Fruit fly (Drosophila melanogaster) whole organism, embryonic: ENCODE data around the gene CG43672.
A peak's percentile ranks its signal among the peaks of the same experiment; 100 is the strongest.

Experiments
- ATbp ChIP-seq: fragments of 200-800 bp; sonication (Bioruptor generic); optimal IDR thresholded peaks from 2 replicates; lab custom pipeline; 2017; ENCODE audit warnings: missing biosample characterization, mild to moderate bottlenecking, missing genetic modification characterization, missing genetic modification reagents
- Abd-B ChIP-seq: fragments of 200-800 bp; sonication (Bioruptor generic); optimal IDR thresholded peaks from 2 replicates; lab custom pipeline; 2018; ENCODE audit warnings: missing biosample characterization, mild to moderate bottlenecking, missing genetic modification characterization, moderate library complexity
- CG10147 ChIP-seq: fragments of 200-800 bp; sonication (Bioruptor generic); optimal IDR thresholded peaks from 2 replicates; lab custom pipeline; 2019; ENCODE audit warnings: missing biosample characterization, mild to moderate bottlenecking, missing genetic modification characterization, moderate library complexity
- CG1024 ChIP-seq: fragments of 200-800 bp; sonication (Bioruptor generic); IDR thresholded peaks from 2 replicates; pipeline ENCODE4 v1.3.6; 2022; ENCODE audit warnings: missing biosample characterization, missing genetic modification characterization
- CG10979 ChIP-seq: fragments of 200-800 bp; sonication (Bioruptor generic); optimal IDR thresholded peaks from 2 replicates; lab custom pipeline; 2018; ENCODE audit warnings: missing biosample characterization, mild to moderate bottlenecking, missing genetic modification characterization, moderate library complexity
- CG12071 ChIP-seq: fragments of 200-800 bp; sonication (Bioruptor generic); optimal IDR thresholded peaks from 3 replicates; lab custom pipeline; 2018; ENCODE audit warnings: missing biosample characterization, mild to moderate bottlenecking, missing genetic modification characterization
- CG12219 ChIP-seq: fragments of 200-800 bp; sonication (Bioruptor generic); optimal IDR thresholded peaks from 3 replicates; lab custom pipeline; 2018; ENCODE audit warnings: missing biosample characterization, mild to moderate bottlenecking, missing genetic modification characterization
- CG14014 ChIP-seq: fragments of 200-800 bp; sonication (Bioruptor generic); IDR thresholded peaks from 2 replicates; pipeline ENCODE4 v1.3.6; 2022; ENCODE audit warnings: missing biosample characterization, missing genetic modification characterization
- CG14441 ChIP-seq: fragments of 200-800 bp; sonication (Bioruptor generic); IDR thresholded peaks from 2 replicates; pipeline ENCODE4 v1.3.6; 2022; ENCODE audit warnings: missing biosample characterization, missing genetic modification characterization
- CG14710 ChIP-seq: fragments of 200-800 bp; sonication (Bioruptor generic); optimal IDR thresholded peaks from 3 replicates; lab custom pipeline; 2019; ENCODE audit warnings: missing biosample characterization, mild to moderate bottlenecking, missing genetic modification characterization, moderate library complexity
- CG15011 ChIP-seq: fragments of 200-800 bp; sonication (Bioruptor generic); optimal IDR thresholded peaks from 3 replicates; lab custom pipeline; 2018; ENCODE audit warnings: missing biosample characterization, mild to moderate bottlenecking, missing genetic modification characterization
- CG17359 ChIP-seq: fragments of 200-800 bp; sonication (Bioruptor generic); optimal IDR thresholded peaks from 3 replicates; lab custom pipeline; 2018; ENCODE audit warnings: missing biosample characterization, mild to moderate bottlenecking, missing genetic modification characterization, moderate library complexity
- CG17385 ChIP-seq: fragments of 200-800 bp; sonication (Bioruptor generic); optimal IDR thresholded peaks from 3 replicates; lab custom pipeline; 2018; ENCODE audit warnings: missing biosample characterization, mild to moderate bottlenecking, missing genetic modification characterization
- CG30431 ChIP-seq: fragments of 200-800 bp; sonication (Bioruptor generic); optimal IDR thresholded peaks from 2 replicates; lab custom pipeline; 2017; ENCODE audit warnings: missing biosample characterization, missing genetic modification characterization
- CG31388 ChIP-seq: fragments of 200-800 bp; sonication (Bioruptor generic); optimal IDR thresholded peaks from 2 replicates; lab custom pipeline; 2016; ENCODE audit warnings: missing biosample characterization, missing genetic modification characterization
- CG33213 ChIP-seq: fragments of 200-800 bp; sonication (Bioruptor generic); optimal IDR thresholded peaks from 3 replicates; lab custom pipeline; 2016; ENCODE audit warnings: missing biosample characterization, missing genetic modification characterization
- CG33557 ChIP-seq: fragments of 200-800 bp; sonication (Bioruptor generic); optimal IDR thresholded peaks from 2 replicates; lab custom pipeline; 2019; ENCODE audit warnings: missing biosample characterization, mild to moderate bottlenecking, missing genetic modification characterization, moderate library complexity
- CG3726 ChIP-seq: fragments of 200-800 bp; sonication (Bioruptor generic); IDR thresholded peaks from 3 replicates; pipeline ENCODE4, ENCODE4 v1.3.6; 2022; ENCODE audit warnings: missing biosample characterization, missing genetic modification characterization
- CG3847 ChIP-seq: fragments of 200-800 bp; sonication (Bioruptor generic); IDR thresholded peaks from 2 replicates; pipeline ENCODE4 v1.3.6; 2022; ENCODE audit warnings: missing biosample characterization, missing genetic modification characterization
- CG3995 ChIP-seq: fragments of 200-800 bp; sonication (Bioruptor generic); optimal IDR thresholded peaks from 3 replicates; lab custom pipeline; 2016; ENCODE audit warnings: missing biosample characterization, missing genetic modification characterization
- CG4282 ChIP-seq: fragments of 200-800 bp; sonication (Bioruptor generic); optimal IDR thresholded peaks from 2 replicates; lab custom pipeline; 2016; ENCODE audit warnings: missing biosample characterization, missing genetic modification characterization
- CG6683 ChIP-seq: fragments of 200-800 bp; sonication (Bioruptor generic); optimal IDR thresholded peaks from 2 replicates; lab custom pipeline; 2017; ENCODE audit warnings: missing biosample characterization, mild to moderate bottlenecking, missing genetic modification characterization, missing genetic modification reagents
- CG6854 ChIP-seq: fragments of 200-800 bp; sonication (Bioruptor generic); optimal IDR thresholded peaks from 3 replicates; lab custom pipeline; 2017; ENCODE audit warnings: missing biosample characterization, mild to moderate bottlenecking, missing genetic modification characterization
- CG8388 ChIP-seq: fragments of 200-800 bp; sonication (Bioruptor generic); optimal IDR thresholded peaks from 2 replicates; lab custom pipeline; 2019; ENCODE audit warnings: missing biosample characterization, mild to moderate bottlenecking, missing genetic modification characterization, moderate library complexity
- Drgx ChIP-seq: fragments of 200-800 bp; sonication (Bioruptor generic); IDR thresholded peaks from 2 replicates; pipeline ENCODE4 v1.3.6; 2022; ENCODE audit warnings: missing biosample characterization, missing genetic modification characterization
- HLH54F ChIP-seq: fragments of 200-800 bp; sonication (Bioruptor generic); optimal IDR thresholded peaks from 3 replicates; lab custom pipeline; 2016; ENCODE audit warnings: missing biosample characterization, missing genetic modification characterization
- HLHmδ ChIP-seq: fragments of 200-800 bp; sonication (Bioruptor generic); optimal IDR thresholded peaks from 2 replicates; lab custom pipeline; 2018; ENCODE audit warnings: missing biosample characterization, mild to moderate bottlenecking, missing genetic modification characterization, moderate library complexity
- HmgZ ChIP-seq: fragments of 200-800 bp; sonication (Bioruptor generic); optimal IDR thresholded peaks from 2 replicates; lab custom pipeline; 2018; ENCODE audit warnings: missing biosample characterization, mild to moderate bottlenecking, missing genetic modification characterization
- Optix ChIP-seq: fragments of 200-800 bp; sonication (Bioruptor generic); IDR thresholded peaks from 3 replicates; pipeline ENCODE4 v1.3.6; 2022; ENCODE audit warnings: missing biosample characterization, missing genetic modification characterization
- Poxn ChIP-seq: fragments of 200-800 bp; sonication (Bioruptor generic); IDR thresholded peaks from 2 replicates; pipeline ENCODE4 v1.3.6; 2022; ENCODE audit warnings: missing biosample characterization, missing genetic modification characterization
- YL-1 ChIP-seq: fragments of 200-800 bp; sonication (Bioruptor generic); optimal IDR thresholded peaks from 3 replicates; lab custom pipeline; 2017; ENCODE audit warnings: missing biosample characterization, mild to moderate bottlenecking, missing genetic modification characterization
- abd-A ChIP-seq: fragments of 200-800 bp; sonication (Bioruptor generic); optimal IDR thresholded peaks from 3 replicates; lab custom pipeline; 2019; ENCODE audit warnings: missing biosample characterization, mild to moderate bottlenecking, missing genetic modification characterization, moderate library complexity
- br ChIP-seq: fragments of >200 bp; optimal IDR thresholded peaks from 2 replicates; lab custom pipeline; 2017
- chif ChIP-seq, 2 experiments: fragments of 200-800 bp; sonication (Bioruptor generic); optimal IDR thresholded peaks; 3 replicates each; lab custom pipeline; 2016; ENCODE audit warnings: missing biosample characterization in 2 of 2, missing genetic modification characterization in 2 of 2
- chinmo ChIP-seq: fragments of 200-800 bp; sonication (Bioruptor generic); IDR thresholded peaks from 4 replicates; pipeline ENCODE4 v1.3.6; 2022; ENCODE audit warnings: missing biosample characterization, missing genetic modification characterization; ENCODE audit not compliant: partially characterized antibody
- danr ChIP-seq: fragments of 200-800 bp; sonication (Bioruptor generic); IDR thresholded peaks from 2 replicates; pipeline ENCODE4 v1.3.6; 2022; ENCODE audit warnings: missing biosample characterization, missing genetic modification characterization
- ems ChIP-seq: fragments of 200-800 bp; sonication (Bioruptor generic); optimal IDR thresholded peaks from 3 replicates; lab custom pipeline; 2016; ENCODE audit warnings: missing biosample characterization, missing genetic modification characterization
- fd3F ChIP-seq: fragments of 200-800 bp; sonication (Bioruptor generic); optimal IDR thresholded peaks from 2 replicates; lab custom pipeline; 2018; ENCODE audit warnings: missing biosample characterization, mild to moderate bottlenecking, missing genetic modification characterization, moderate library complexity
- ftz-f1 ChIP-seq: fragments of 200-800 bp; sonication (Bioruptor generic); optimal IDR thresholded peaks from 2 replicates; lab custom pipeline; 2016; ENCODE audit warnings: missing biosample characterization, missing genetic modification characterization
- jumu ChIP-seq: fragments of 200-800 bp; sonication (Bioruptor generic); optimal IDR thresholded peaks from 3 replicates; lab custom pipeline; 2016; ENCODE audit warnings: missing biosample characterization, missing genetic modification characterization
- klu ChIP-seq: fragments of 200-800 bp; sonication (Bioruptor generic); IDR thresholded peaks from 2 replicates; pipeline ENCODE4 v1.3.6; 2022; ENCODE audit warnings: missing biosample characterization, missing genetic modification characterization
- lilli ChIP-seq: fragments of 200-800 bp; sonication (Bioruptor generic); optimal IDR thresholded peaks from 3 replicates; lab custom pipeline; 2016; ENCODE audit warnings: missing biosample characterization, missing genetic modification characterization
- mam ChIP-seq: fragments of 200-800 bp; sonication (Bioruptor generic); optimal IDR thresholded peaks from 3 replicates; lab custom pipeline; 2016; ENCODE audit warnings: missing biosample characterization, missing genetic modification characterization
- otp ChIP-seq: fragments of 200-800 bp; sonication (Bioruptor generic); IDR thresholded peaks from 3 replicates; pipeline ENCODE4, ENCODE4 v1.3.6; 2022; ENCODE audit warnings: missing biosample characterization, missing genetic modification characterization
- pb ChIP-seq: fragments of 200-800 bp; sonication (Bioruptor generic); optimal IDR thresholded peaks from 3 replicates; lab custom pipeline; 2016; ENCODE audit warnings: missing biosample characterization, missing genetic modification characterization
- pnt ChIP-seq: fragments of 200-800 bp; sonication (Bioruptor generic); optimal IDR thresholded peaks from 3 replicates; lab custom pipeline; 2016; ENCODE audit warnings: missing biosample characterization, missing genetic modification characterization
- prd ChIP-seq, 3 experiments: fragments of >200 bp in 2 of 3; fragments of 200-800 bp in 1 of 3; sonication (Bioruptor generic) in 1 of 3; optimal IDR thresholded peaks in 2 of 3; IDR thresholded peaks in 1 of 3; 2 replicates in 2 of 3; 3 replicates in 1 of 3; pipeline versions ENCODE4 v1.3.6 to Lab custom; 2017 to 2022; ENCODE audit warnings: missing biosample characterization in 1 of 3, missing genetic modification characterization in 1 of 3
- pzg ChIP-seq: fragments of 200-800 bp; sonication (Bioruptor generic); optimal IDR thresholded peaks from 3 replicates; lab custom pipeline; 2018; ENCODE audit warnings: missing biosample characterization, mild to moderate bottlenecking, missing genetic modification characterization, moderate library complexity
- tll ChIP-seq, 2 experiments: fragments of 200-800 bp in 1 of 2; fragments of >200 bp in 1 of 2; sonication (Bioruptor generic) in 1 of 2; optimal IDR thresholded peaks; 2 replicates each; lab custom pipeline; 2017 to 2019; ENCODE audit warnings: missing biosample characterization in 2 of 2, missing genetic modification characterization in 2 of 2, mild to moderate bottlenecking in 1 of 2, moderate library complexity in 1 of 2
- toy ChIP-seq: fragments of 200-800 bp; sonication (Bioruptor generic); IDR thresholded peaks from 2 replicates; pipeline ENCODE4 v1.3.6; 2022; ENCODE audit warnings: missing biosample characterization, missing genetic modification characterization

Gene CG43672

DNA sequence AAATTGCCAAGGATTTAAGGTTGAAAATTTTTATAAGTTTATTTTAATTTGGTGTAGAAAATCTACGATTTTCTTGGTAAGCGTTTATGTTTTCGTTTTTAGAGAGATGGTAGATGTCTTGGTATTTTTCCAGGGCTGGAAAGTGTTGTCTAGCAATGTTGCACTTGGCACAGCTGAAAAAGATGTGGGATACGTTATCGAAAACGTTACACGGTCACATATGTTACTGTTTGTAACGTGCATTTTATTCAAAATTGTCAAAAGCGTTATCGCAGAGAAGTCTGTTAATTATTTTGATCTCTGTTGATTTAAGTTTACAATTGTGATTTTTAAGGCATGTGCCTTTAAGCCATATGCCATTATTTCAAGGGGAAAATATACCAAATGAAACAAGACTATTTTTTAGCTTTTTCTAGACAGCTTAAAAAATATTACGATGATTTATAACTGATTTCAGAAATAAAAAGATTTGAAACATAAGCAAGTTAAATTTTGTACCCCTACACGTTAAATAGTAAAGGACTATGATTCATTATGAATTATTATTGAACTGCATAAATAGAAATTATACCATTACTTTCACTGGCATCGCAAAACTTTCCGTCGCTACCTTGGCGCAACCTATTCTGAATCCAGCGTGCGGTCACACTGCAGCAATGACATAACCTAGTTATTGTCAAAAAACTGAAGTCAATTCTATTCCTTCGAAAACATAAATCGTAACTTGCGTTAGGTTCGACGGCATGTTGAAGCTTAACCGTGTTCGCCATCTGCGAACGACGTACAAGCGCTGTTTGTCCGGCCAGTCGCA is 12.9 kb downstream of the CG43672 start, which contains the start of the genes Paf-AHalpha and mRpS30 (continued):
- no peak for TF ChIP-seq ftz-f1
- no peak for TF ChIP-seq CG10147 (GFP tag; lab: Kevin White, UChicago)
- TF ChIP-seq CG12071 (GFP tag; lab: Kevin White, UChicago) = no peak
- no peak for TF ChIP-seq prd (optimal IDR thresholded peaks at IDR 0.05; lab: Kevin White, UChicago)
- TF ChIP-seq prd (GFP tag; IDR thresholded peaks at IDR 0.05; lab: Robert Waterston, UW) = no peak
- peak; percentile 94 for TF ChIP-seq CG3995 (GFP tag; lab: Kevin White, UChicago)
- no peak for TF ChIP-seq ATbp
- peak; percentile 52 for TF ChIP-seq YL-1
- TF ChIP-seq CG4282 (GFP tag; lab: Kevin White, UChicago) = no peak
- no peak for TF ChIP-seq Drgx (GFP tag; lab: Robert Waterston, UW)
- no peak for TF ChIP-seq CG30431 (GFP tag; lab: Kevin White, UChicago)
- TF ChIP-seq CG6854 = no peak
- TF ChIP-seq CG8388 (GFP tag; lab: Kevin White, UChicago) = no peak
- TF ChIP-seq CG14710 (tag; lab: Kevin White, UChicago) = peak; percentile 47
- TF ChIP-seq CG3847 (GFP tag; lab: Robert Waterston, UW) = no peak
- no peak for TF ChIP-seq CG1024 (GFP tag; lab: Robert Waterston, UW)
- no peak for TF ChIP-seq abd-A
- no peak for TF ChIP-seq CG17385 (GFP tag; lab: Kevin White, UChicago)
- no peak for TF ChIP-seq chif (GFP tag; optimal IDR thresholded peaks at IDR 0.05; lab: Kevin White, UChicago)
- TF ChIP-seq CG3726 = no peak
- no peak for TF ChIP-seq chinmo (GFP tag; lab: Robert Waterston, UW)
- TF ChIP-seq Optix (GFP tag; lab: Robert Waterston, UW) = no peak
- no peak for TF ChIP-seq jumu (GFP tag; lab: Kevin White, UChicago)
- TF ChIP-seq CG33557 (GFP tag; lab: Kevin White, UChicago) = no peak
- no peak for TF ChIP-seq toy (GFP tag; lab: Robert Waterston, UW)
- TF ChIP-seq pzg (GFP tag; lab: Kevin White, UChicago) = peak; percentile 58
- TF ChIP-seq Poxn (GFP tag; lab: Robert Waterston, UW) = no peak
- no peak for TF ChIP-seq CG17359 (tag; lab: Kevin White, UChicago)
- TF ChIP-seq CG14441 = no peak
- TF ChIP-seq CG10979 = no peak
- TF ChIP-seq lilli = peak; percentile 38
- no peak for TF ChIP-seq otp (GFP tag; lab: Robert Waterston, UW)
- TF ChIP-seq br = no peak
- TF ChIP-seq pnt (GFP tag; lab: Kevin White, UChicago) = no peak
- TF ChIP-seq klu (GFP tag; lab: Robert Waterston, UW) = no peak
- TF ChIP-seq CG14014 = no peak
- TF ChIP-seq fd3F (GFP tag; lab: Kevin White, UChicago) = no peak
- peak; percentile 30 for TF ChIP-seq CG33213 (GFP tag; lab: Kevin White, UChicago)
- no peak for TF ChIP-seq CG15011
- no peak for TF ChIP-seq CG12219 (GFP tag; lab: Kevin White, UChicago)
- TF ChIP-seq HLHmδ (GFP tag; lab: Kevin White, UChicago) = no peak
- TF ChIP-seq mam (GFP tag; lab: Kevin White, UChicago) = peak; percentile 37
- TF ChIP-seq tll (GFP tag; optimal IDR thresholded peaks at IDR 0.05; lab: Kevin White, UChicago) = peak in 1 of 2 experiments; percentile 61
- TF ChIP-seq danr = no peak
- no peak for TF ChIP-seq HLH54F
- TF ChIP-seq HmgZ = peak; percentile 13
- TF ChIP-seq pb (GFP tag; lab: Kevin White, UChicago) = no peak
- no peak for TF ChIP-seq Abd-B (GFP tag; lab: Kevin White, UChicago)
- TF ChIP-seq CG6683 (GFP tag; lab: Kevin White, UChicago) = no peak
- no peak for TF ChIP-seq ems (GFP tag; lab: Kevin White, UChicago)
- TF ChIP-seq CG31388 = no peak
